Fruit fly (Drosophila melanogaster) whole organism, prepupa: Measurements from ENCODE around the gene CG14280.

ENCODE experiments used
- Blimp-1 ChIP-seq: fragments of 200-800 bp; sonication (Bioruptor generic); optimal IDR thresholded peaks from 3 replicates; lab custom pipeline; 2017; ENCODE audit warnings: missing biosample characterization, missing genetic modification characterization, mild to moderate bottlenecking, moderate library complexity, missing genetic modification reagents
- CG10631 ChIP-seq: fragments of 200-800 bp; sonication (Bioruptor generic); optimal IDR thresholded peaks from 2 replicates; lab custom pipeline; 2016; ENCODE audit warnings: missing biosample characterization, missing genetic modification characterization
- CG10669 ChIP-seq: fragments of 200-800 bp; sonication (Bioruptor generic); optimal IDR thresholded peaks from 3 replicates; lab custom pipeline; 2018; ENCODE audit warnings: missing biosample characterization, mild to moderate bottlenecking, missing genetic modification characterization, moderate library complexity
- CG11762 ChIP-seq: fragments of 200-800 bp; sonication (Bioruptor generic); optimal IDR thresholded peaks from 3 replicates; lab custom pipeline; 2016; ENCODE audit warnings: missing biosample characterization, missing genetic modification characterization; ENCODE audit not compliant: insufficient read depth
- CG11902 ChIP-seq: fragments of 200-800 bp; sonication (Bioruptor generic); optimal IDR thresholded peaks from 3 replicates; lab custom pipeline; 2016; ENCODE audit warnings: missing biosample characterization, missing genetic modification characterization
- CG15336 ChIP-seq: fragments of 200-800 bp; sonication (Bioruptor generic); IDR thresholded peaks from 2 replicates; pipeline ENCODE4 v1.3.6; 2022; ENCODE audit warnings: missing biosample characterization, missing genetic modification characterization
- CG16779 ChIP-seq: fragments of 200-800 bp; sonication (Bioruptor generic); optimal IDR thresholded peaks from 3 replicates; lab custom pipeline; 2017; ENCODE audit warnings: missing biosample characterization, mild to moderate bottlenecking, missing genetic modification characterization
- CG31627 ChIP-seq: fragments of 200-800 bp; sonication (Bioruptor generic); optimal IDR thresholded peaks from 3 replicates; lab custom pipeline; 2016; ENCODE audit warnings: missing biosample characterization, missing genetic modification characterization
- CG32006 ChIP-seq: fragments of 200-800 bp; sonication (Bioruptor generic); optimal IDR thresholded peaks from 3 replicates; lab custom pipeline; 2017; ENCODE audit warnings: missing biosample characterization, mild to moderate bottlenecking, missing genetic modification characterization
- CG34406 ChIP-seq: fragments of 200-800 bp; sonication (Bioruptor generic); optimal IDR thresholded peaks from 3 replicates; lab custom pipeline; 2016; ENCODE audit warnings: missing biosample characterization, missing genetic modification characterization
- CG3919 ChIP-seq: fragments of 200-800 bp; sonication (Bioruptor generic); optimal IDR thresholded peaks from 3 replicates; lab custom pipeline; 2016; ENCODE audit warnings: missing biosample characterization, missing genetic modification characterization
- CG4318 ChIP-seq: fragments of 200-800 bp; sonication (Bioruptor generic); optimal IDR thresholded peaks from 3 replicates; lab custom pipeline; 2017; ENCODE audit warnings: missing biosample characterization, mild to moderate bottlenecking, missing genetic modification characterization
- CG6276 ChIP-seq: fragments of 200-800 bp; sonication (Bioruptor generic); optimal IDR thresholded peaks from 2 replicates; lab custom pipeline; 2017; ENCODE audit warnings: missing biosample characterization, mild to moderate bottlenecking, missing genetic modification characterization
- CG6792 ChIP-seq: fragments of 200-800 bp; sonication (Bioruptor generic); optimal IDR thresholded peaks from 3 replicates; lab custom pipeline; 2016; ENCODE audit warnings: missing biosample characterization, missing genetic modification characterization
- CG6854 ChIP-seq: fragments of 200-800 bp; sonication (Bioruptor generic); optimal IDR thresholded peaks from 2 replicates; lab custom pipeline; 2017; ENCODE audit warnings: missing biosample characterization, mild to moderate bottlenecking, missing genetic modification characterization
- CG7368 ChIP-seq: fragments of 200-800 bp; sonication (Bioruptor generic); optimal IDR thresholded peaks from 3 replicates; lab custom pipeline; 2016; ENCODE audit warnings: missing biosample characterization, missing genetic modification characterization
- CG8119 ChIP-seq: fragments of 200-800 bp; sonication (Bioruptor generic); IDR thresholded peaks from 3 replicates; pipeline ENCODE4 v1.3.6; 2022; ENCODE audit warnings: missing biosample characterization, missing genetic modification characterization
- CG9139 ChIP-seq: fragments of 200-800 bp; sonication (Bioruptor generic); optimal IDR thresholded peaks from 3 replicates; lab custom pipeline; 2017; ENCODE audit warnings: missing biosample characterization, mild to moderate bottlenecking, missing genetic modification characterization
- Eip75B ChIP-seq: fragments of 200-800 bp; sonication (Bioruptor generic); optimal IDR thresholded peaks from 3 replicates; lab custom pipeline; 2016; ENCODE audit warnings: missing biosample characterization, missing genetic modification characterization
- Eip78C ChIP-seq: fragments of 200-800 bp; sonication (Bioruptor generic); peaks from one replicate; lab custom pipeline; 2016; ENCODE audit warnings: missing biosample characterization, missing genetic modification characterization
- Eip93F ChIP-seq: fragments of 200-800 bp; sonication (Bioruptor generic); optimal IDR thresholded peaks from 2 replicates; lab custom pipeline; 2016; ENCODE audit warnings: missing biosample characterization, mild to moderate bottlenecking, missing genetic modification characterization
- Ets21C ChIP-seq: fragments of 200-800 bp; sonication (Bioruptor generic); optimal IDR thresholded peaks from 3 replicates; lab custom pipeline; 2016; ENCODE audit warnings: missing biosample characterization, missing genetic modification characterization
- Ets96B ChIP-seq: fragments of 200-800 bp; optimal IDR thresholded peaks from 2 replicates; lab custom pipeline; 2019; ENCODE audit warnings: missing biosample characterization, mild to moderate bottlenecking, missing genetic modification characterization, moderate library complexity
- Gug ChIP-seq: fragments of 200-800 bp; sonication (Bioruptor generic); IDR thresholded peaks from 2 replicates; pipeline ENCODE4 v1.3.6; 2022; ENCODE audit warnings: missing biosample characterization, missing genetic modification characterization
- Hr39 ChIP-seq: fragments of 200-800 bp; sonication (Bioruptor generic); optimal IDR thresholded peaks from 2 replicates; lab custom pipeline; 2016; ENCODE audit warnings: missing biosample characterization, missing genetic modification characterization
- Hr4 ChIP-seq: fragments of 200-800 bp; sonication (Bioruptor generic); optimal IDR thresholded peaks from 3 replicates; lab custom pipeline; 2016; ENCODE audit warnings: missing biosample characterization, missing genetic modification characterization
- Lpt ChIP-seq: fragments of 200-800 bp; sonication (Bioruptor generic); optimal IDR thresholded peaks from 3 replicates; lab custom pipeline; 2016; ENCODE audit warnings: missing biosample characterization, missing genetic modification characterization
- Met ChIP-seq: fragments of 200-800 bp; sonication (Bioruptor generic); optimal IDR thresholded peaks from 3 replicates; lab custom pipeline; 2016; ENCODE audit warnings: missing biosample characterization, missing genetic modification characterization
- OdsH ChIP-seq: fragments of 200-800 bp; sonication (Bioruptor generic); optimal IDR thresholded peaks from 3 replicates; lab custom pipeline; 2016; ENCODE audit warnings: missing biosample characterization, missing genetic modification characterization
- Sox102F ChIP-seq: fragments of 200-800 bp; sonication (Bioruptor generic); optimal IDR thresholded peaks from 2 replicates; lab custom pipeline; 2016; ENCODE audit warnings: missing biosample characterization, mild to moderate bottlenecking, missing genetic modification characterization
- Sox14 ChIP-seq: fragments of 200-800 bp; sonication (Bioruptor generic); optimal IDR thresholded peaks from 3 replicates; lab custom pipeline; 2016; ENCODE audit warnings: missing biosample characterization, missing genetic modification characterization
- Sox15 ChIP-seq: fragments of 200-800 bp; sonication (Bioruptor generic); optimal IDR thresholded peaks from 3 replicates; lab custom pipeline; 2016; ENCODE audit warnings: missing biosample characterization, missing genetic modification characterization
- achi ChIP-seq: fragments of 200-800 bp; sonication (Bioruptor generic); optimal IDR thresholded peaks from 3 replicates; lab custom pipeline; 2016; ENCODE audit warnings: missing biosample characterization, missing genetic modification characterization
- dac ChIP-seq: fragments of 200-800 bp; sonication (Bioruptor generic); optimal IDR thresholded peaks from 2 replicates; lab custom pipeline; 2017; ENCODE audit warnings: missing biosample characterization, mild to moderate bottlenecking, missing genetic modification characterization
- dsx ChIP-seq: fragments of 200-800 bp; optimal IDR thresholded peaks from 3 replicates; lab custom pipeline; 2019; ENCODE audit warnings: missing biosample characterization, mild to moderate bottlenecking, missing genetic modification characterization, moderate library complexity; ENCODE audit not compliant: poor library complexity, severe bottlenecking
- eg ChIP-seq: fragments of 200-800 bp; sonication (Bioruptor generic); IDR thresholded peaks from 3 replicates; pipeline ENCODE4 v1.3.6; 2022; ENCODE audit warnings: missing biosample characterization, missing genetic modification characterization
- esn ChIP-seq: fragments of 200-800 bp; sonication (Bioruptor generic); optimal IDR thresholded peaks from 2 replicates; lab custom pipeline; 2016; ENCODE audit warnings: missing biosample characterization, mild to moderate bottlenecking, missing genetic modification characterization, moderate library complexity
- fd59A ChIP-seq: fragments of 200-800 bp; sonication (Bioruptor generic); optimal IDR thresholded peaks from 2 replicates; lab custom pipeline; 2017; ENCODE audit warnings: missing biosample characterization, mild to moderate bottlenecking, missing genetic modification characterization, missing genetic modification reagents
- fkh ChIP-seq: fragments of 200-800 bp; sonication (Bioruptor generic); optimal IDR thresholded peaks from 3 replicates; lab custom pipeline; 2017; ENCODE audit warnings: missing biosample characterization, mild to moderate bottlenecking, missing genetic modification characterization, moderate library complexity
- lz ChIP-seq: fragments of 200-800 bp; sonication (Bioruptor generic); optimal IDR thresholded peaks from 3 replicates; lab custom pipeline; 2016; ENCODE audit warnings: missing biosample characterization, missing genetic modification characterization
- net ChIP-seq: fragments of 200-800 bp; sonication (Bioruptor generic); optimal IDR thresholded peaks from 3 replicates; lab custom pipeline; 2016; ENCODE audit warnings: missing biosample characterization, missing genetic modification characterization
- salr ChIP-seq, 2 experiments: fragments of 200-800 bp; sonication (Bioruptor generic); optimal IDR thresholded peaks; 3 replicates each; lab custom pipeline; 2016 to 2018; ENCODE audit warnings: missing biosample characterization in 2 of 2, missing genetic modification characterization in 2 of 2, mild to moderate bottlenecking in 1 of 2
- spab ChIP-seq: fragments of 200-800 bp; sonication (Bioruptor generic); optimal IDR thresholded peaks from 2 replicates; lab custom pipeline; 2017; ENCODE audit warnings: missing biosample characterization, mild to moderate bottlenecking, missing genetic modification characterization, missing genetic modification reagents
- ss ChIP-seq, 2 experiments: fragments of 200-800 bp; sonication (Bioruptor generic); optimal IDR thresholded peaks; 2 replicates in 1 of 2; 3 replicates in 1 of 2; lab custom pipeline; 2017 to 2018; ENCODE audit warnings: mild to moderate bottlenecking in 2 of 2, missing biosample characterization in 2 of 2, missing genetic modification characterization in 2 of 2, moderate library complexity in 1 of 2
- svp ChIP-seq: fragments of 200-800 bp; sonication (Bioruptor generic); peaks from one replicate; lab custom pipeline; 2016; ENCODE audit warnings: missing biosample characterization, missing genetic modification characterization
- vri ChIP-seq: fragments of 200-800 bp; sonication (Bioruptor generic); optimal IDR thresholded peaks from 3 replicates; lab custom pipeline; 2016; ENCODE audit warnings: missing biosample characterization, mild to moderate bottlenecking, missing genetic modification characterization

CG14280 gene

DNA sequence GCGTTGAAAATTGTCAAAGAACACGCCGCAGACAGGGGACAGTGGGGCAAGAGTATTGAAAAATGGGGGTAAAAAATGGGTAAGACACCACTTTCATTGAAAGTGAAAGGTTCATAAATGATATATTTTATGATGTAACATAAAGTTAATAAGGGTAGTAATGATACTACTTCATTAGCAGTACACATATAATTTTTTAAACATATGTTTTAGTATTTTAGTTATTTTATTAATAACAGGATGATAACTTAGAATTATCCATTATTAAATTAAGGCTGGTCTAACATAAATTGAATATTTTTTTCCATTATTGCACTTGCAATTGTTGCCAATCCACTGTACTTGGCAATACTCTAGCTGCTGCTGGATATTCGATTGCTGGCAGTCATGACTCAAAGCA is 17.5 kb downstream of the CG14280 start (continued):
- TF ChIP-seq dsx (GFP tag; lab: Kevin White, UChicago) (peak; percentile 54), eg (GFP tag; lab: Robert Waterston, UW) (peak; percentile 61; the same call in 2 of the 3 replicates), lz (GFP tag; lab: Kevin White, UChicago) (no peak), salr (GFP tag; optimal IDR thresholded peaks at IDR 0.05; lab: Kevin White, UChicago) (peak in 1 of 2 experiments; percentile 83), CG11762 (GFP tag; lab: Kevin White, UChicago) (peak; percentile 70), CG4318 (peak; percentile 81), Lpt (GFP tag; lab: Kevin White, UChicago) (peak; percentile 75), CG34406 (GFP tag; lab: Kevin White, UChicago) (peak; percentile 52)
- TF ChIP-seq, all 60 proteins: peak for 41

DNA sequence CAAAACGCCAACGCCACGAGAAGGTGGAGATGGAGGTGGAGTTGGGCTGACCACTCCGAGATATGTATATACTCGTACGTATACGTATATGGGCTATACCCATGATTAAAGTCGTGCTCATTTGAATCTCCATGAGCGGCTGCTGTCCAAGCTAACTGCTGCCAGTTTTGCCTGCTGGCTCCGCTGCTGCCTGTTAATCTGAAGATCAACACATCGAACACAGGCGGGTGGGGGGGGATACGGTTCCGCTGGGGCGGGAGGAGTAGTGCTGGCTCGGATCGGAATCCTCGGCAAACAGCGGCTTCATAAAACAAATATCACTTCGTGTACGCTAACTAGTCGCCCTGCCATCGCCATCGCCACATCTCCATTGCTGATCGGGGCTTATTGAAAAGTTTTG is 19.6 kb downstream of the CG14280 start:
- TF ChIP-seq ss (GFP tag; optimal IDR thresholded peaks at IDR 0.05; lab: Kevin White, UChicago), result no peak
- no peak for TF ChIP-seq Sox15 (GFP tag; lab: Kevin White, UChicago)
- no peak for TF ChIP-seq CG10669
- TF ChIP-seq Eip78C (GFP tag; lab: Kevin White, UChicago), result no peak
- TF ChIP-seq CG16779 (tag; lab: Kevin White, UChicago), result no peak
- TF ChIP-seq Gug (GFP tag; lab: Robert Waterston, UW), result no peak
- TF ChIP-seq CG34406 (GFP tag; lab: Kevin White, UChicago), result no peak
- no peak for TF ChIP-seq CG6854 (GFP tag; lab: Kevin White, UChicago)
- no peak for TF ChIP-seq Hr4 (GFP tag; lab: Kevin White, UChicago)
- TF ChIP-seq dac (GFP tag; lab: Kevin White, UChicago), result no peak
- TF ChIP-seq, all 60 proteins: peak for 0

DNA sequence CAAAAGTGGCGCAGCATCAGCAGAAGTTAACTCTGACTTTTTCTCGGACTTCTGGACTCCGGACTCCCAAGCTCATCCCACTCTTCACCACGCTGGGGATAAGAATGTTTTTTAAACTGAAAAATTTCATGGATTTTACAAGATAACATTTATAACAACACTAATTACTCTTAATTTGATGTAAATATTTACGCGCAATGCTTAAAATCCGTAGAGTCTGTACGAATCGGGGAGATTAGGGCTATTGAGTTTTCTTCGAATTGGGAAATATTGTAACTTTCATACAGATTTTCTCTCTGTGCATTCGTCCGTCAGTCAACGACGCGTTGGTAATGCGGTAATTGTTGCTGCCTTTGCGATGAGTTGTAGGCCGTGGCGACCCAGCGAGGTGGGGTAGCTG is 25.7 kb downstream of the CG14280 start:
- peak; percentile 71 for TF ChIP-seq fd59A (GFP tag; lab: Kevin White, UChicago)
- peak; percentile 73 for TF ChIP-seq dsx (GFP tag; lab: Kevin White, UChicago)
- peak; percentile 71 for TF ChIP-seq vri
- TF ChIP-seq CG6854 (GFP tag; lab: Kevin White, UChicago), result no peak
- peak; percentile 69 for TF ChIP-seq CG34406 (GFP tag; lab: Kevin White, UChicago)
- TF ChIP-seq Ets21C, result peak; percentile 43
- peak; percentile 54 for TF ChIP-seq CG3919 (GFP tag; lab: Kevin White, UChicago)
- no peak for TF ChIP-seq CG8119
- peak; percentile 31 for TF ChIP-seq net (GFP tag; lab: Kevin White, UChicago)
- TF ChIP-seq dac (GFP tag; lab: Kevin White, UChicago), result no peak
- TF ChIP-seq CG7368, result peak; percentile 10
- no peak for TF ChIP-seq eg (GFP tag; lab: Robert Waterston, UW)
- TF ChIP-seq achi (GFP tag; lab: Kevin White, UChicago), result peak; percentile 44
- peak; percentile 29 for TF ChIP-seq Eip93F (GFP tag; lab: Kevin White, UChicago)
- TF ChIP-seq CG9139, result peak; percentile 62
- TF ChIP-seq CG16779 (tag; lab: Kevin White, UChicago), result peak; percentile 14
- peak; percentile 72 for TF ChIP-seq Hr39 (GFP tag; lab: Kevin White, UChicago)
- no peak for TF ChIP-seq fkh
- TF ChIP-seq Sox102F (GFP tag; lab: Kevin White, UChicago), result peak; percentile 76
- TF ChIP-seq CG11902 (GFP tag; lab: Kevin White, UChicago), result peak; percentile 3
- TF ChIP-seq Sox14 (GFP tag; lab: Kevin White, UChicago), result peak; percentile 65
- TF ChIP-seq CG6276 (GFP tag; lab: Kevin White, UChicago), result no peak
- no peak for TF ChIP-seq Gug (GFP tag; lab: Robert Waterston, UW)
- peak; percentile 71 for TF ChIP-seq CG6792 (GFP tag; lab: Kevin White, UChicago)
- peak; percentile 82 for TF ChIP-seq Ets96B (tag; lab: Kevin White, UChicago)
- peak; percentile 47 for TF ChIP-seq CG10631 (GFP tag; lab: Kevin White, UChicago)
- no peak for TF ChIP-seq CG32006 (GFP tag; lab: Kevin White, UChicago)
- no peak for TF ChIP-seq CG15336 (GFP tag; lab: Robert Waterston, UW)
- TF ChIP-seq spab, result peak; percentile 68
- peak; percentile 84 for TF ChIP-seq svp (GFP tag; lab: Kevin White, UChicago)
- TF ChIP-seq CG4318, result no peak
- TF ChIP-seq OdsH (GFP tag; lab: Kevin White, UChicago), result peak; percentile 66
- TF ChIP-seq CG31627, result peak; percentile 73
- TF ChIP-seq Met (GFP tag; lab: Kevin White, UChicago), result peak; percentile 78
- TF ChIP-seq esn (GFP tag; lab: Kevin White, UChicago), result peak; percentile 75
- no peak for TF ChIP-seq Blimp-1 (GFP tag; lab: Kevin White, UChicago)
- peak; percentile 69 for TF ChIP-seq Eip75B (GFP tag; lab: Kevin White, UChicago)
